Worm (Caenorhabditis elegans) whole organism, L4/young adult: ENCODE results near the gene rig-6.

Source experiments
- W03F9.2 ChIP-seq: fragments of 150-350 bp; optimal IDR thresholded peaks from 2 replicates; lab custom pipeline; 2014; ENCODE audit warnings: missing biosample characterization, missing genetic modification characterization
- dao-5 ChIP-seq: sonication (generic microtip); optimal IDR thresholded peaks from 2 replicates; lab custom pipeline; 2016; ENCODE audit warnings: missing genotype, missing genetic modification characterization, moderate library complexity, missing compliant biosample characterization

ce11 chrII:4805799-4806198 is 6.1 kb downstream of the rig-6 start:
- TF ChIP-seq dao-5 (tag; lab: Kevin White, UChicago), result no peak
- TF ChIP-seq W03F9.2, result no peak
